Fruit fly (Drosophila melanogaster): ENCODE results near the gene Rcc1.

Rcc1 gene

DNA sequence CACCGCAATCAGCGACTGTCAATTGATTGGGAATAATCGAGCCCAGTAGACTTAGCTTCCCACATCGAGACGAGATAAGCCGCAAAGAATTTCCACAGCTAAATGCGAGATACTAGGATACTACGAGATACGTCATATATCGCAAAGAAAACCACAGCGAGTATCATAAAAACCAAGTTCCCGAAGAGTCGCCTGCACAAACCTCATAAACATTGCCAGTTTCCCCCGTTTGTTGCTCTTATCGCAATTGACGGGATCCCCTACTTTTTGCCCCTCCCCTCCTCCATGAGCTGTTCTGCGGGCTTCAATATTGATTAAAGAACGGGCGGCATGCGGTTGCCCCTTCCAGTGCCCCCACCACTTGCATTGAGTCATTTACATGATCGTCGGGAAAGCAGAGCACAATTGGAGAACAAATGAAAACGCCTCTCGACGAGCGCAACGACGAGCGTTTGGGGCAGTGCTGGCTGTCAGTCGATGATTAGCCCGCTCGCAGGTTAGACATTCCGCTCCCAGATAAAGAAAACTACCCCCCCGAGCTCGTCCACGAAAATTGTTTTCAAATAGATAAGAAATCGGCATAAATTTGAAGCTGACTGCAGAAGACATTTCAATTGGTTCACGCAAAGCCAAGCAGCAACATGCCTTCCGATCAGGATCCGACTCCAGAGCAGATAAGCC, 10.4 kb downstream of the Rcc1 start, which contains the start of gene CG32407 (continued):
- no peak for TF ChIP-seq CG10366 (GFP tag; IDR thresholded peaks at IDR 0.05)
- no peak for TF ChIP-seq CG5245 (GFP tag; optimal IDR thresholded peaks at IDR 0.05)
- no peak for TF ChIP-seq maf-S (GFP tag; optimal IDR thresholded peaks at IDR 0.05)
- TF ChIP-seq Sox100B (GFP tag; optimal IDR thresholded peaks at IDR 0.05) = peak; percentile 4
- TF ChIP-seq CG7357 (GFP tag; IDR thresholded peaks at IDR 0.05) = no peak
- no peak for TF ChIP-seq insv (GFP tag; optimal IDR thresholded peaks at IDR 0.05)
- TF ChIP-seq D19A (tag; optimal IDR thresholded peaks at IDR 0.05) = no peak
- TF ChIP-seq sna (GFP tag; IDR thresholded peaks at IDR 0.05; ENCODE audit: partially characterized antibody) = 0 out of 2 replicates have a peak, but pooled peaks have one; percentile 45
- no peak for TF ChIP-seq ind (GFP tag; optimal IDR thresholded peaks at IDR 0.05)
- no peak for TF ChIP-seq CG1233 (GFP tag; optimal IDR thresholded peaks at IDR 0.05)
- peak; percentile 53 for TF ChIP-seq Hey (tag; optimal IDR thresholded peaks at IDR 0.05)
- TF ChIP-seq CG17385 (GFP tag; optimal IDR thresholded peaks at IDR 0.05) = no peak
- no peak for TF ChIP-seq CG3726 (GFP tag; IDR thresholded peaks at IDR 0.05)
- TF ChIP-seq Opbp (GFP tag; IDR thresholded peaks at IDR 0.05; ENCODE audit: partially characterized antibody) = 0 out of 3 replicates have a peak, but pooled peaks have one; percentile 15
- peak; percentile 72 for TF ChIP-seq Vsx1 (GFP tag; optimal IDR thresholded peaks at IDR 0.05)
- TF ChIP-seq CG1603 (tag; optimal IDR thresholded peaks at IDR 0.05) = peak; percentile 11
- no peak for TF ChIP-seq Awh (GFP tag; IDR thresholded peaks at IDR 0.05)
- no peak for TF ChIP-seq slbo (GFP tag; IDR thresholded peaks at IDR 0.05)
- no peak for TF ChIP-seq Gsc (GFP tag; IDR thresholded peaks at IDR 0.05)
- TF ChIP-seq CG3281 (GFP tag; optimal IDR thresholded peaks at IDR 0.05) = no peak
- TF ChIP-seq CG32532 (GFP tag; IDR thresholded peaks at IDR 0.05) = no peak
- TF ChIP-seq Pdp1 (GFP tag; optimal IDR thresholded peaks at IDR 0.05) = peak in 1 of 2 experiments; percentile 19
- no peak for TF ChIP-seq CG14965 (GFP tag; optimal IDR thresholded peaks at IDR 0.05; ENCODE audit: borderline replicate concordance)
- no peak for TF ChIP-seq Kr (GFP tag; optimal IDR thresholded peaks at IDR 0.05)
- TF ChIP-seq zen2 (GFP tag; IDR thresholded peaks at IDR 0.05; ENCODE audit: partially characterized antibody) = no peak
- no peak for TF ChIP-seq Nf-YB (GFP tag; optimal IDR thresholded peaks at IDR 0.05)
- no peak for TF ChIP-seq chm (GFP tag; IDR thresholded peaks at IDR 0.05)
- TF ChIP-seq CG11696 (GFP tag; IDR thresholded peaks at IDR 0.05) = no peak
- TF ChIP-seq Rx (GFP tag; IDR thresholded peaks at IDR 0.05) = no peak
- no peak for TF ChIP-seq CG1792 (GFP tag; optimal IDR thresholded peaks at IDR 0.05)
- no peak for TF ChIP-seq CG34224 (GFP tag; IDR thresholded peaks at IDR 0.05; ENCODE audit: partially characterized antibody)
- TF ChIP-seq sim (GFP tag; IDR thresholded peaks at IDR 0.05) = no peak
- TF ChIP-seq row (GFP tag; IDR thresholded peaks at IDR 0.05) = peak; percentile 23; the same call in 1 of the 3 replicates
- no peak for TF ChIP-seq CG12219 (GFP tag; optimal IDR thresholded peaks at IDR 0.05)
- TF ChIP-seq Bgb (GFP tag; IDR thresholded peaks at IDR 0.05; ENCODE audit: partially characterized antibody) = no peak
- TF ChIP-seq repo (GFP tag; optimal IDR thresholded peaks at IDR 0.05) = peak; percentile 2
- TF ChIP-seq lmd (GFP tag; IDR thresholded peaks at IDR 0.05) = no peak
- no peak for TF ChIP-seq Dad (GFP tag; optimal IDR thresholded peaks at IDR 0.05)
- TF ChIP-seq sc (optimal IDR thresholded peaks at IDR 0.05) = no peak
- no peak for TF ChIP-seq sc (GFP tag; optimal IDR thresholded peaks at IDR 0.05)
- TF ChIP-seq Blimp-1 (GFP tag; optimal IDR thresholded peaks at IDR 0.05) = no peak
- no peak for TF ChIP-seq CG12155 (GFP tag; optimal IDR thresholded peaks at IDR 0.05)
- no peak for TF ChIP-seq schlank (tag; optimal IDR thresholded peaks at IDR 0.05)
- TF ChIP-seq vnd (GFP tag; IDR thresholded peaks at IDR 0.05; ENCODE audit: partially characterized antibody) = no peak
- TF ChIP-seq CG42726 (GFP tag; IDR thresholded peaks at IDR 0.05; ENCODE audit: partially characterized antibody) = no peak
- TF ChIP-seq CkIIα-i1 (GFP tag; IDR thresholded peaks at IDR 0.05) = no peak
- TF ChIP-seq Stat92E (GFP tag; optimal IDR thresholded peaks at IDR 0.05) = no peak
- TF ChIP-seq CG13624 (GFP tag; optimal IDR thresholded peaks at IDR 0.05) = no peak
- no peak for TF ChIP-seq fd3F (GFP tag; optimal IDR thresholded peaks at IDR 0.05)

Data from whole organism, embryonic.